Worm (Caenorhabditis elegans) whole organism, early embryonic: ENCODE data around the gene asna-1.

ENCODE experiments used
- B0310.2 ChIP-seq: sonication (generic microtip); optimal IDR thresholded peaks from 2 replicates; lab custom pipeline; 2016; ENCODE audit warnings: mild to moderate bottlenecking, missing genetic modification characterization, missing compliant biosample characterization
- F13C5.2 ChIP-seq: sonication (generic microtip); optimal IDR thresholded peaks from 2 replicates; lab custom pipeline; 2017; ENCODE audit warnings: mild to moderate bottlenecking, missing genetic modification characterization, inconsistent platforms, missing compliant biosample characterization
- aly-1 ChIP-seq: sonication (generic microtip); optimal IDR thresholded peaks from 2 replicates; lab custom pipeline; 2016; ENCODE audit warnings: missing genetic modification characterization, missing compliant biosample characterization
- ama-1 ChIP-seq: fragments of 150-350 bp; optimal IDR thresholded peaks from 2 replicates; lab custom pipeline; 2014
- ceh-13 ChIP-seq: fragments of 200-800 bp; sonication (Bioruptor generic); optimal IDR thresholded peaks from 2 replicates; lab custom pipeline; 2018; ENCODE audit warnings: mild to moderate bottlenecking, missing genetic modification characterization, missing compliant biosample characterization
- ceh-36 ChIP-seq: sonication (generic microtip); optimal IDR thresholded peaks from 2 replicates; lab custom pipeline; 2016; ENCODE audit warnings: missing genetic modification characterization, inconsistent platforms, missing compliant biosample characterization
- ets-7 ChIP-seq: sonication (generic microtip); optimal IDR thresholded peaks from 2 replicates; lab custom pipeline; 2016; ENCODE audit warnings: missing genotype, missing genetic modification characterization, missing compliant biosample characterization
- flt-1 ChIP-seq: fragments of 200-800 bp; sonication (Bioruptor generic); IDR thresholded peaks from 2 replicates; pipeline ENCODE4 v1.3.6; 2022; ENCODE audit warnings: missing genetic modification characterization, missing compliant biosample characterization
- hmbx-1 ChIP-seq: sonication (generic microtip); optimal IDR thresholded peaks from 2 replicates; lab custom pipeline; 2016; ENCODE audit warnings: mild to moderate bottlenecking, missing genetic modification characterization, missing compliant biosample characterization
- hmg-4 ChIP-seq: fragments of 200-800 bp; sonication (Bioruptor generic); optimal IDR thresholded peaks from 2 replicates; lab custom pipeline; 2018; ENCODE audit warnings: mild to moderate bottlenecking, missing genetic modification characterization, missing compliant biosample characterization
- hnd-1 ChIP-seq: sonication (generic microtip); optimal IDR thresholded peaks from 2 replicates; lab custom pipeline; 2016; ENCODE audit warnings: missing genetic modification characterization, missing compliant biosample characterization
- pes-1 ChIP-seq: fragments of 200-800 bp; sonication (Bioruptor generic); IDR thresholded peaks from 2 replicates; pipeline ENCODE4 v1.3.6; 2022; ENCODE audit warnings: missing genetic modification reagents, missing genetic modification characterization, missing compliant biosample characterization
- scrt-1 ChIP-seq: fragments of 200-800 bp; sonication (Bioruptor generic); IDR thresholded peaks from 2 replicates; pipeline ENCODE4 v1.3.6; 2022; ENCODE audit warnings: missing genetic modification characterization, missing compliant biosample characterization
- sea-1 ChIP-seq: fragments of 200-800 bp; sonication (Bioruptor generic); conservative IDR thresholded peaks from 2 replicates; pipeline ENCODE4 v1.3.6; 2022; ENCODE audit warnings: missing genetic modification characterization, missing compliant biosample characterization
- tbx-11 ChIP-seq: fragments of 200-800 bp; sonication (Bioruptor generic); IDR thresholded peaks from 2 replicates; pipeline ENCODE4 v1.3.6; 2022; ENCODE audit warnings: missing genetic modification characterization, missing compliant biosample characterization
- tbx-37 ChIP-seq: fragments of 200-800 bp; sonication (Bioruptor generic); conservative IDR thresholded peaks from 2 replicates; pipeline ENCODE4 v1.3.6; 2022; ENCODE audit warnings: missing genetic modification reagents, missing genetic modification characterization, missing compliant biosample characterization
- tra-4 ChIP-seq: sonication (generic microtip); optimal IDR thresholded peaks from 2 replicates; lab custom pipeline; 2017; ENCODE audit warnings: missing genetic modification characterization, missing compliant biosample characterization

asna-1 gene

ce11 chrIII:8910139-8910538 is 15.3 kb downstream of the asna-1 start:
- TF ChIP-seq tbx-11 (GFP tag; lab: Robert Waterston, UW) (no peak), hnd-1 (no peak), hmbx-1 (tag; lab: Kevin White, UChicago) (no peak), flt-1 (no peak), sea-1 (GFP tag; lab: Robert Waterston, UW) (no peak), ama-1 (lab: Kevin White, UChicago) (no peak), ceh-13 (GFP tag; lab: Kevin White, UChicago) (no peak), scrt-1 (GFP tag; lab: Robert Waterston, UW) (no peak), pes-1 (GFP tag; lab: Robert Waterston, UW) (no peak), aly-1 (no peak), F13C5.2 (tag; lab: Kevin White, UChicago) (no peak), B0310.2 (tag; lab: Kevin White, UChicago) (no peak), tra-4 (no peak), ceh-36 (tag; lab: Kevin White, UChicago) (no peak), ets-7 (tag; lab: Kevin White, UChicago) (no peak), hmg-4 (GFP tag; lab: Kevin White, UChicago) (no peak), tbx-37 (GFP tag; lab: Robert Waterston, UW) (no peak)

- no peak for TF ChIP-seq tbx-11 (GFP tag; lab: Robert Waterston, UW)
- no peak for TF ChIP-seq ets-7 (tag; lab: Kevin White, UChicago)
- no peak for TF ChIP-seq B0310.2 (tag; lab: Kevin White, UChicago)
- TF ChIP-seq F13C5.2 (tag; lab: Kevin White, UChicago) = no peak
- no peak for TF ChIP-seq scrt-1 (GFP tag; lab: Robert Waterston, UW)
Measured at ce11 chrIII:8911598-8912194, 16.8 kb downstream of the asna-1 start, which contains the start of gene tpk-1. TSS of gene tpk-1 (plus strand) at chrIII:8912144.

ce11 chrIII:8913469-8913868 is 18.6 kb downstream of the asna-1 start, which contains the start of gene trxr-2:
TSS of gene trxr-2 (plus strand) at chrIII:8913769.
- no peak for TF ChIP-seq sea-1 (GFP tag; lab: Robert Waterston, UW)
- TF ChIP-seq ceh-36 (tag; lab: Kevin White, UChicago) = no peak
- no peak for TF ChIP-seq F13C5.2 (tag; lab: Kevin White, UChicago)
- TF ChIP-seq B0310.2 (tag; lab: Kevin White, UChicago) = no peak
- TF ChIP-seq tbx-11 (GFP tag; lab: Robert Waterston, UW) = no peak
- no peak for TF ChIP-seq ets-7 (tag; lab: Kevin White, UChicago)
- no peak for TF ChIP-seq flt-1
- TF ChIP-seq pes-1 (GFP tag; lab: Robert Waterston, UW) = no peak
- no peak for TF ChIP-seq ama-1 (lab: Kevin White, UChicago)

ce11 chrIII:8917879-8918381 is 23.0 kb downstream of the asna-1 start, which contains the start of gene cdc-25.3:
TSS of gene cdc-25.3 (minus strand) at chrIII:8917929.
- TF ChIP-seq ceh-13 (GFP tag; lab: Kevin White, UChicago) (no peak), ama-1 (lab: Kevin White, UChicago) (no peak), B0310.2 (tag; lab: Kevin White, UChicago) (no peak)

DNA sequence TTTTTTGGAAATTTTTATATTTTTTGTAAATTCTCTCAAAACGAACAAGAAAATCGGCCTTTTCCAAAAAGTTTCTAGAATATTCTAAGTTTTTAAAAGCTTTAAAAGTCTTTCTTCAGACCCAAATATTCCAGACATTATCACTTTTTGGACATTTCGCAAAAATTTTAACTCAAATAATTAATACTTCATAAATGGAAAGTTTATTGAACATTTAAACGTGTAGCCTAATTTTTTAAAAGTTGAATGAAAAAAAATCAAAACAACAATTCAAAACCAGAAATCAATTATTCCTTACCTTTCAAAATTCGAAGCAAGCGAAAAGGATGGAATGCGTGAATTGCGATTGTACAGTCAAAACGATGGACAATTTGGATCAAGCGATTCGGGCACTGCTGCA is 24.9 kb downstream of the asna-1 start, which contains the start of gene ZK637.15:
Gene ZK637.15 (plus strand): TSS at position 301 of the 400 bp plus-strand sequence.
- TF ChIP-seq tbx-11 (GFP tag; lab: Robert Waterston, UW) = no peak
- TF ChIP-seq ceh-36 (tag; lab: Kevin White, UChicago) = no peak
- no peak for TF ChIP-seq hnd-1
- no peak for TF ChIP-seq ama-1 (lab: Kevin White, UChicago)
- no peak for TF ChIP-seq ceh-13 (GFP tag; lab: Kevin White, UChicago)
- no peak for TF ChIP-seq hmbx-1 (tag; lab: Kevin White, UChicago)
- no peak for TF ChIP-seq flt-1
- TF ChIP-seq scrt-1 (GFP tag; lab: Robert Waterston, UW) = no peak
- no peak for TF ChIP-seq aly-1
- no peak for TF ChIP-seq hmg-4 (GFP tag; lab: Kevin White, UChicago)
- no peak for TF ChIP-seq tra-4
- no peak for TF ChIP-seq ets-7 (tag; lab: Kevin White, UChicago)
- TF ChIP-seq sea-1 (GFP tag; lab: Robert Waterston, UW) = no peak
- no peak for TF ChIP-seq F13C5.2 (tag; lab: Kevin White, UChicago)
- no peak for TF ChIP-seq B0310.2 (tag; lab: Kevin White, UChicago)
- TF ChIP-seq pes-1 (GFP tag; lab: Robert Waterston, UW) = no peak
- TF ChIP-seq tbx-37 (GFP tag; lab: Robert Waterston, UW) = no peak

ce11 chrIII:8922061-8922460 is 27.2 kb downstream of the asna-1 start:
- TF ChIP-seq hmg-4 (GFP tag; lab: Kevin White, UChicago) (no peak), pes-1 (GFP tag; lab: Robert Waterston, UW) (no peak), tbx-11 (GFP tag; lab: Robert Waterston, UW) (no peak), ets-7 (tag; lab: Kevin White, UChicago) (no peak), F13C5.2 (tag; lab: Kevin White, UChicago) (no peak), scrt-1 (GFP tag; lab: Robert Waterston, UW) (no peak)

ce11 chrIII:8923240-8923734 is 28.4 kb downstream of the asna-1 start, which contains the start of gene glb-1:
TSS of gene glb-1 (minus strand) at chrIII:8923290.
- TF ChIP-seq pes-1 (GFP tag; lab: Robert Waterston, UW) (no peak), tbx-37 (GFP tag; lab: Robert Waterston, UW) (no peak), aly-1 (no peak), B0310.2 (tag; lab: Kevin White, UChicago) (no peak), tbx-11 (GFP tag; lab: Robert Waterston, UW) (no peak), scrt-1 (GFP tag; lab: Robert Waterston, UW) (no peak), ceh-13 (GFP tag; lab: Kevin White, UChicago) (no peak), tra-4 (no peak)
